Fruit fly (Drosophila melanogaster): ENCODE data around the gene CG1636.
A peak's percentile ranks its signal among the peaks of the same experiment; 100 is the strongest.

The CG1636 gene

dm6 chrX:8243966-8244895 is 29.0 kb upstream of the CG1636 start, which contains the start of gene sni (continued):
- no peak for TF ChIP-seq Lhr (GFP tag; optimal IDR thresholded peaks at IDR 0.05)
- TF ChIP-seq CG7372 (GFP tag; IDR thresholded peaks at IDR 0.05) = no peak
- TF ChIP-seq CG17359 (tag; optimal IDR thresholded peaks at IDR 0.05) = no peak
- no peak for TF ChIP-seq Nf-YB (GFP tag; optimal IDR thresholded peaks at IDR 0.05)
- TF ChIP-seq dpn (GFP tag; optimal IDR thresholded peaks at IDR 0.05) = peak in 1 of 2 experiments; percentile 39
- TF ChIP-seq CTCF (GFP tag; optimal IDR thresholded peaks at IDR 0.05) = no peak
- TF ChIP-seq CG2116 (GFP tag; optimal IDR thresholded peaks at IDR 0.05) = no peak
- TF ChIP-seq CG8089 (GFP tag; optimal IDR thresholded peaks at IDR 0.05) = no peak
- no peak for TF ChIP-seq CG8359 (GFP tag; optimal IDR thresholded peaks at IDR 0.05; ENCODE audit: borderline replicate concordance)
- no peak for TF ChIP-seq HLH3B (GFP tag; IDR thresholded peaks at IDR 0.05)
- TF ChIP-seq Bdp1 (GFP tag; optimal IDR thresholded peaks at IDR 0.05) = no peak
- TF ChIP-seq CG34422 (GFP tag; IDR thresholded peaks at IDR 0.05) = no peak
- TF ChIP-seq B-H1 (GFP tag; IDR thresholded peaks at IDR 0.05) = no peak
- no peak for TF ChIP-seq ind (GFP tag; optimal IDR thresholded peaks at IDR 0.05)
- no peak for TF ChIP-seq esg (GFP tag; conservative IDR thresholded peaks at IDR 0.05)
- no peak for TF ChIP-seq Atf-2 (GFP tag; optimal IDR thresholded peaks at IDR 0.05)
- TF ChIP-seq h (optimal IDR thresholded peaks at IDR 0.05) = no peak
- TF ChIP-seq Six4 (GFP tag; optimal IDR thresholded peaks at IDR 0.05) = no peak
- no peak for TF ChIP-seq Atf3 (GFP tag; optimal IDR thresholded peaks at IDR 0.05)
- no peak for TF ChIP-seq Ets97D (GFP tag; optimal IDR thresholded peaks at IDR 0.05)
- peak; percentile 18 for TF ChIP-seq grau (tag; optimal IDR thresholded peaks at IDR 0.05)
- no peak for TF ChIP-seq CG2129 (GFP tag; IDR thresholded peaks at IDR 0.05; ENCODE audit: partially characterized antibody)
- TF ChIP-seq Awh (GFP tag; IDR thresholded peaks at IDR 0.05) = no peak
- TF ChIP-seq CG5953 (GFP tag; IDR thresholded peaks at IDR 0.05) = no peak
- TF ChIP-seq CG8388 (GFP tag; optimal IDR thresholded peaks at IDR 0.05) = no peak
- no peak for TF ChIP-seq CG4328 (GFP tag; optimal IDR thresholded peaks at IDR 0.05)
- peak; percentile 15 for TF ChIP-seq CG10209 (GFP tag; optimal IDR thresholded peaks at IDR 0.05)
- TF ChIP-seq gfzf (GFP tag; optimal IDR thresholded peaks at IDR 0.05) = peak; percentile 24
- no peak for TF ChIP-seq CG6683 (GFP tag; optimal IDR thresholded peaks at IDR 0.05)
- TF ChIP-seq CG1832 (GFP tag; optimal IDR thresholded peaks at IDR 0.05) = no peak
- TF ChIP-seq tna (GFP tag; IDR thresholded peaks at IDR 0.05; ENCODE audit: partially characterized antibody) = no peak
- no peak for TF ChIP-seq Adf1 (GFP tag; IDR thresholded peaks at IDR 0.05)
- peak; percentile 17 for TF ChIP-seq CG10979 (tag; optimal IDR thresholded peaks at IDR 0.05)
- TF ChIP-seq Rfx (GFP tag; IDR thresholded peaks at IDR 0.05) = peak; percentile 26; the same call in 1 of the 2 replicates
- TF ChIP-seq prd (optimal IDR thresholded peaks at IDR 0.05) = no peak
- no peak for TF ChIP-seq prd (GFP tag; IDR thresholded peaks at IDR 0.05)
- no peak for TF ChIP-seq B-H2 (GFP tag; optimal IDR thresholded peaks at IDR 0.05)
- TF ChIP-seq hbn (GFP tag; IDR thresholded peaks at IDR 0.05; ENCODE audit: partially characterized antibody) = no peak
- no peak for TF ChIP-seq unc-4 (GFP tag; IDR thresholded peaks at IDR 0.05; ENCODE audit: partially characterized antibody)
- no peak for TF ChIP-seq CG2202 (tag; optimal IDR thresholded peaks at IDR 0.05)
- no peak for TF ChIP-seq croc (GFP tag; conservative IDR thresholded peaks at IDR 0.05)
- no peak for TF ChIP-seq CG6813 (GFP tag; optimal IDR thresholded peaks at IDR 0.05)
- TF ChIP-seq ap (GFP tag; IDR thresholded peaks at IDR 0.05) = no peak
- no peak for TF ChIP-seq CG15011 (GFP tag; optimal IDR thresholded peaks at IDR 0.05)
- TF ChIP-seq pita (GFP tag; optimal IDR thresholded peaks at IDR 0.05) = no peak
- no peak for TF ChIP-seq Hr3 (GFP tag; optimal IDR thresholded peaks at IDR 0.05)
- TF ChIP-seq fu2 (GFP tag; optimal IDR thresholded peaks at IDR 0.05) = no peak
- 0 out of 2 replicates have a peak, but pooled peaks have one; percentile 15 for TF ChIP-seq Ptx1 (GFP tag; IDR thresholded peaks at IDR 0.05)
- no peak for TF ChIP-seq CG11723 (GFP tag; optimal IDR thresholded peaks at IDR 0.05)
- no peak for TF ChIP-seq pb (GFP tag; optimal IDR thresholded peaks at IDR 0.05)
